Worm (Caenorhabditis elegans): ENCODE measurements around the gene T15B12.1.

The T15B12.1 gene

DNA sequence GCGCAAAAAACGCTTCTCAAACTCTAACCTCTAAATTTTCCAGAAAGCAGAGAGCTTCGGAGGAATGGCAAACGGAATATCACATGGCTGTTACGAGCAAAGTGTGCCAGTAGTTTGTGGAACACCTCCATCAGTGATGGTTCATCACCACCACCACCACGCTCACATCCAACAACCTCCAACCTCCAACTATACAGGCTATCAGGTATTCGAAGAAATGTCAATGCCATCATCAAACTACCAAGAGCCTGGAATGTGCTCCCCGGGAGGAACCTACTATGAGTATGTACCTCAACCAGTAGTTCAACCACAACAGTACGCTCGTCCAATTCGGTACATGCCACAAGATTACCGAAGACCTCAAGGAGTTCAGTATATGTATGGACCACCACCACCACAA, 55.6 kb downstream of the T15B12.1 start:
- no peak for TF ChIP-seq lin-32 (GFP tag; optimal IDR thresholded peaks at IDR 0.05)
- TF ChIP-seq nhr-76 (tag; optimal IDR thresholded peaks at IDR 0.05): no peak
- TF ChIP-seq ces-1 (GFP tag; optimal IDR thresholded peaks at IDR 0.05): no peak
- no peak for TF ChIP-seq cnd-1 (tag; optimal IDR thresholded peaks at IDR 0.05)
- TF ChIP-seq lsy-2 (tag; optimal IDR thresholded peaks at IDR 0.05): no peak
- no peak for TF ChIP-seq unc-62 (GFP tag; optimal IDR thresholded peaks at IDR 0.05)
- no peak for TF ChIP-seq drap-1 (GFP tag; optimal IDR thresholded peaks at IDR 0.05)
- no peak for TF ChIP-seq blmp-1 (tag; optimal IDR thresholded peaks at IDR 0.05)
- TF ChIP-seq ztf-11 (tag; optimal IDR thresholded peaks at IDR 0.05): no peak
- no peak for TF ChIP-seq sptf-1 (tag; optimal IDR thresholded peaks at IDR 0.05)
- TF ChIP-seq ceh-39 (tag; optimal IDR thresholded peaks at IDR 0.05): no peak
- no peak for TF ChIP-seq tbx-8 (GFP tag; optimal IDR thresholded peaks at IDR 0.05)
- TF ChIP-seq mab-5 (tag; optimal IDR thresholded peaks at IDR 0.05): no peak
- TF ChIP-seq elt-3 (tag; optimal IDR thresholded peaks at IDR 0.05): no peak
- no peak for TF ChIP-seq ceh-83 (GFP tag; optimal IDR thresholded peaks at IDR 0.05)
- TF ChIP-seq nhr-28 (tag; optimal IDR thresholded peaks at IDR 0.05): no peak

DNA sequence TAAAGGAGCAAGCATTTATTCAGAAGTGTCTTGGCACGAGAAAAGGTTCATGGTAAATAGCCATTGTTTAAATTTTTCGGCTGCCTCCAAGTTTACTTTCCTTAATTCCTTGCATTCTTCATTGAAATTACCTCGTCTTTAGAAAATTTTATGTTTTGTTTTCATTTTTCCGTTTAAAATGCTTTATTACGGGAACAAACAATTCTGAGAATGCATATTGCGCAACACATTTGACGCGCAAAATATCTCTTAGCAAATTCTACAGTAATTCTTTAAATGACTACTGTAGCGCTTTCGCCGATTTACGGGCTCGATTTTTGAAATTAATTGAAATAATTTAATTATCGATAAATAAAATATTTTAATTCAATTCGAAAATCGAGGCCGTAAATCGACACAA, 56.6 kb downstream of the T15B12.1 start:
- TF ChIP-seq mls-2 (tag; optimal IDR thresholded peaks at IDR 0.05): no peak
- no peak for TF ChIP-seq tbx-8 (GFP tag; optimal IDR thresholded peaks at IDR 0.05)
- no peak for TF ChIP-seq snpc-4 (tag; optimal IDR thresholded peaks at IDR 0.05)
- peak; percentile 90 for TF ChIP-seq zip-8 (tag; optimal IDR thresholded peaks at IDR 0.05)

DNA sequence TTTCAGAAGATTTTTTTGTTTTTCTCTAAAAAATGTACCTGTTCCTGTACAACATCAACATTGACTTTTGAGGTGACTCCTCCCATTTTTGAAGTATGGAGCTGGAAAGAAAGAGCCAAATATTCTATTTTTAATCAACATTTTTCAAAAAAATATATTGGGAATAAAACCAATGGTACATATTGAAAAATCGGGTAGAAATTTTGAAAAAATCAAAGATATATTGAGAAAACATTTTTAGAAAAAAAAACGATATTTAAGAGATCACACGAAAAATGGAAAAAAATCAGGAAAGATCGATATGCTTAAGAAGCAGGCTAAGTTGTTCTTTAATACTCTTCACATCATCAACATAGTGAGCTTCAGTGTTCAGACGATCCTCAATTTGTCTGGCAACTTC, 58.0 kb downstream of the T15B12.1 start, which contains the start of gene glrx-21:
Gene glrx-21, minus strand, starts transcription at position 101 of the 400 bp plus-strand sequence.
- TF ChIP-seq nhr-2 (tag; optimal IDR thresholded peaks at IDR 0.05) (no peak), unc-120 (tag; optimal IDR thresholded peaks at IDR 0.05; ENCODE audit: poor library complexity, severe bottlenecking) (no peak), ztf-11 (tag; optimal IDR thresholded peaks at IDR 0.05) (no peak), mls-2 (tag; optimal IDR thresholded peaks at IDR 0.05) (no peak), nhr-237 (tag; optimal IDR thresholded peaks at IDR 0.05) (no peak)

Data from whole organism, mixed stage, embryonic.